Worm (Caenorhabditis elegans): ENCODE results near the gene osm-6.

DNA sequence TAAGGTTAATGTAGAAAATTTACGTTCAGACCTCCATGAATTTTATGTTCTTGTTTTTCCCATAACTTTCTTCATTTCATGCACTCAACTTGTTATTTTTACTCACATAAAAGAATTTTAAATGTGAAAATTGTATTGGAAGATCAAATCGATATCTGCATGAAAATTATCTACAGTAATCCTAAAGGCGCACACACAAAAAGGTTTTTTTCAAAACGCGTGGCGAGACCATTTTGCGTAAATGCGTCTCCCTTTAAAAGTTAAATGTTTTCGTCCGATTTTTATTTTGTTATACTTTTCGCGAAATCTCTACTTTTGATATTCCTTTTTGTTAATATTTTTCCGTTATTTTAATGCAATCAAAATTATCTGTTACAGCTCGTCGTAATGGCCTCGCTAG is 10.1 kb downstream of the osm-6 start, which contains the start of gene R31.2:
- TF ChIP-seq tab-1 (GFP tag; IDR thresholded peaks at IDR 0.05) (no peak), klf-2 (GFP tag; conservative IDR thresholded peaks at IDR 0.05) (no peak)

All from whole organism, midembryonic.